Fruit fly (Drosophila melanogaster): ENCODE data around the gene CG18178.
A peak's percentile ranks its signal among the peaks of the same experiment; 100 is the strongest.

Gene CG18178

DNA sequence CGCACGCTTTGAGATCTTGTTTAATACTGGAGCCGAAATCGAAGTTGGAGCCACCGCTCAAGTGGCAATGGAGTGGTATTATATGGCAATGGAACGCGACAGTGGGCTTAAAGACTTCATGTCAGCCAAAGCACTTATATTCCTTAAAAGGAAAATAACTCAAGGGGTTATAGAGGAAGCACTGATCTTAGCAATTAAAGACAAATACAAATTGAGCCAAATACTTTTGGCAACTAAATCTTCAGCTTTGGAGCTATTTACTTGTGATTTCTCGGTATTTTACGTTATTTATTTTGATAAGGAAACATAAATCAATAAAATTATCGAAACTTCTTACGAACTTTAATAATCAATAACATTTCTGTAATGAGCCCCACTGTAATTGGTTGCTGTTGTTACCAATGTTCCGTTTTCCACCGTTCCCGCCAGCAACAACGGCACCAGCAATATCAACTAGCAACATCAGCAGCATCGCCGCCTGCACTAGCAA is 25.2 kb upstream of the CG18178 start (continued):
- TF ChIP-seq Drgx (GFP tag; IDR thresholded peaks at IDR 0.05) (peak; percentile 96), CG13775 (GFP tag; optimal IDR thresholded peaks at IDR 0.05) (peak; percentile 70), Hey (tag; optimal IDR thresholded peaks at IDR 0.05) (no peak), H15 (GFP tag; IDR thresholded peaks at IDR 0.05) (peak; percentile 83; the same call in 2 of the 3 replicates), schlank (tag; optimal IDR thresholded peaks at IDR 0.05) (peak; percentile 17), pan (optimal IDR thresholded peaks at IDR 0.05) (no peak), pan (GFP tag; optimal IDR thresholded peaks at IDR 0.05 in 1 of 2, IDR thresholded peaks at IDR 0.05 in 1 of 2) (peak in 1 of 2 experiments; percentile 89), Elba2 (GFP tag; optimal IDR thresholded peaks at IDR 0.05) (no peak), CG31388 (GFP tag; optimal IDR thresholded peaks at IDR 0.05) (peak; percentile 87), shn (GFP tag; optimal IDR thresholded peaks at IDR 0.05) (peak; percentile 38), so (GFP tag; IDR thresholded peaks at IDR 0.05) (peak; percentile 79; the same call in 1 of the 3 replicates), CG12391 (tag; optimal IDR thresholded peaks at IDR 0.05) (peak; percentile 81), hbn (GFP tag; IDR thresholded peaks at IDR 0.05; ENCODE audit: partially characterized antibody) (no peak), Mrtf (GFP tag; IDR thresholded peaks at IDR 0.05) (peak; percentile 81), CG30020 (tag; optimal IDR thresholded peaks at IDR 0.05) (peak; percentile 46), gt (GFP tag; IDR thresholded peaks at IDR 0.05) (no peak), ken (GFP tag; IDR thresholded peaks at IDR 0.05) (peak; percentile 81), CG17829 (tag; optimal IDR thresholded peaks at IDR 0.05) (peak; percentile 93), sens-2 (GFP tag; IDR thresholded peaks at IDR 0.05) (peak; percentile 71), sim (GFP tag; IDR thresholded peaks at IDR 0.05) (peak; percentile 78; the same call in 1 of the 2 replicates), Sin3A (optimal IDR thresholded peaks at IDR 0.05) (no peak), Atf6 (GFP tag; IDR thresholded peaks at IDR 0.05) (peak; percentile 85), Bgb (GFP tag; IDR thresholded peaks at IDR 0.05; ENCODE audit: partially characterized antibody) (no peak), CTCF (GFP tag; optimal IDR thresholded peaks at IDR 0.05) (peak; percentile 64), chm (GFP tag; IDR thresholded peaks at IDR 0.05) (0 out of 2 replicates have a peak, but pooled peaks have one; percentile 18), pb (GFP tag; optimal IDR thresholded peaks at IDR 0.05) (peak; percentile 92), ATbp (GFP tag; optimal IDR thresholded peaks at IDR 0.05) (peak; percentile 85), row (GFP tag; IDR thresholded peaks at IDR 0.05) (peak; percentile 84), twi (tag; optimal IDR thresholded peaks at IDR 0.05) (peak; percentile 58), CG8765 (GFP tag; IDR thresholded peaks at IDR 0.05) (peak; percentile 33; the same call in 1 of the 2 replicates), Gug (GFP tag; IDR thresholded peaks at IDR 0.05) (peak; percentile 73), CG7786 (GFP tag; optimal IDR thresholded peaks at IDR 0.05) (peak; percentile 41), seq (GFP tag; IDR thresholded peaks at IDR 0.05) (peak; percentile 84), CG1792 (GFP tag; optimal IDR thresholded peaks at IDR 0.05) (peak; percentile 84), fru (optimal IDR thresholded peaks at IDR 0.05) (no peak), Nf-YB (GFP tag; optimal IDR thresholded peaks at IDR 0.05) (peak; percentile 61), corto (GFP tag; optimal IDR thresholded peaks at IDR 0.05) (peak; percentile 89), CG14965 (GFP tag; optimal IDR thresholded peaks at IDR 0.05; ENCODE audit: borderline replicate concordance) (no peak), Hr3 (GFP tag; optimal IDR thresholded peaks at IDR 0.05) (peak; percentile 70), CG10462 (GFP tag; optimal IDR thresholded peaks at IDR 0.05) (peak; percentile 40), Scr (GFP tag; IDR thresholded peaks at IDR 0.05; ENCODE audit: partially characterized antibody) (no peak), Abd-B (GFP tag; optimal IDR thresholded peaks at IDR 0.05) (peak; percentile 58), jing (GFP tag; optimal IDR thresholded peaks at IDR 0.05) (peak; percentile 36), CG4360 (GFP tag; IDR thresholded peaks at IDR 0.05) (peak; percentile 47; the same call in 1 of the 2 replicates), Sox100B (GFP tag; optimal IDR thresholded peaks at IDR 0.05) (peak; percentile 97), CG7357 (GFP tag; IDR thresholded peaks at IDR 0.05) (peak; percentile 81), mam (GFP tag; optimal IDR thresholded peaks at IDR 0.05) (peak; percentile 53), h (optimal IDR thresholded peaks at IDR 0.05) (no peak), sima (GFP tag; optimal IDR thresholded peaks at IDR 0.05) (peak; percentile 80), CG10543 (GFP tag; optimal IDR thresholded peaks at IDR 0.05) (peak; percentile 45), CG1602 (GFP tag; optimal IDR thresholded peaks at IDR 0.05) (peak; percentile 60), knrl (GFP tag; IDR thresholded peaks at IDR 0.05; ENCODE audit: partially characterized antibody) (no peak), CG12155 (GFP tag; optimal IDR thresholded peaks at IDR 0.05) (peak; percentile 48)

Measured in whole organism, embryonic.